Worm (Caenorhabditis elegans): ENCODE data around the gene gck-2.

The gck-2 gene

ce11 chrV:6751493-6752100 is 40.9 kb downstream of the gck-2 start (continued):
- no peak for TF ChIP-seq lin-29 (GFP tag; IDR thresholded peaks at IDR 0.05)
- TF ChIP-seq madf-9 (GFP tag; conservative IDR thresholded peaks at IDR 0.05): no peak
- TF ChIP-seq dmd-6 (GFP tag; IDR thresholded peaks at IDR 0.05): no peak
- 0 out of 2 replicates have a peak, but pooled peaks have one; percentile 11 for TF ChIP-seq set-16 (GFP tag; IDR thresholded peaks at IDR 0.05)
- no peak for TF ChIP-seq nhr-6 (tag; optimal IDR thresholded peaks at IDR 0.05)
- peak; percentile 13 for TF ChIP-seq mxl-3 (GFP tag; optimal IDR thresholded peaks at IDR 0.05)
- no peak for TF ChIP-seq hmg-1.1 (GFP tag; IDR thresholded peaks at IDR 0.05)
- no peak for TF ChIP-seq sdz-12 (GFP tag; optimal IDR thresholded peaks at IDR 0.05)
- TF ChIP-seq snpc-4 (tag; optimal IDR thresholded peaks at IDR 0.05): no peak
- TF ChIP-seq zfp-2 (tag; optimal IDR thresholded peaks at IDR 0.05): no peak
- peak; percentile 44 for TF ChIP-seq hlh-11 (tag; optimal IDR thresholded peaks at IDR 0.05)

DNA sequence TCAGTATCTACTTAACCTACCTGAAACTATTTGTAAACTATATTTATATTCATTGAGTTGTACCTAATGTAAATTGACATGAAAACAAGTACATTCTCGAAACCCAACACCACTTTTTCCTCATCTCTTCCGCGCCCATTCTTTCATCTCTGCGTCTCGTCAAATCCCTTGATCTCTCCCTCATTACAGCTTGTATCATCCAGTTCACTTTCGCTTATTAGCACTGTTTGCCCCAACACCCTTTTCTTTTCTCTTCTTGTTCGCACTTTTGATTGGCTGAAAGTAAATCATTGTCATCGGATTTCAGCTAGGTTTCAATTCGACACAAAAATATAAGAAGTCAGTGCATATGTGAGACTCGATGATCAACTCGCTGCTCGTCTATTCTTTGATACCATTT is 47.7 kb downstream of the gck-2 start, which contains the start of gene T25F10.3:
T25F10.3 (plus strand) TSS at position 308 of the 400 bp plus-strand sequence.
- TF ChIP-seq spr-1 (tag; optimal IDR thresholded peaks at IDR 0.05): no peak
- no peak for TF ChIP-seq mxl-3 (GFP tag; optimal IDR thresholded peaks at IDR 0.05)
- no peak for TF ChIP-seq mdt-29 (GFP tag; IDR thresholded peaks at IDR 0.05)
- TF ChIP-seq skn-1 (tag; optimal IDR thresholded peaks at IDR 0.05): no peak
- no peak for TF ChIP-seq nhr-41 (GFP tag; IDR thresholded peaks at IDR 0.05)
- no peak for TF ChIP-seq unc-130 (GFP tag; optimal IDR thresholded peaks at IDR 0.05)
- no peak for TF ChIP-seq nhr-28 (tag; optimal IDR thresholded peaks at IDR 0.05)
- TF ChIP-seq F26F4.8 (GFP tag; conservative IDR thresholded peaks at IDR 0.05): no peak
- TF ChIP-seq daf-19 (GFP tag; conservative IDR thresholded peaks at IDR 0.05): no peak
- no peak for TF ChIP-seq lin-1 (GFP tag; IDR thresholded peaks at IDR 0.05)
- no peak for TF ChIP-seq nhr-6 (tag; optimal IDR thresholded peaks at IDR 0.05)
- TF ChIP-seq ceh-32 (tag; optimal IDR thresholded peaks at IDR 0.05; ENCODE audit: poor library complexity): no peak
- TF ChIP-seq zip-11 (GFP tag; IDR thresholded peaks at IDR 0.05): no peak
